Worm (Caenorhabditis elegans): ENCODE measurements around the gene cyp-25A1.
A peak's percentile ranks its signal among the peaks of the same experiment; 100 is the strongest.

DNA sequence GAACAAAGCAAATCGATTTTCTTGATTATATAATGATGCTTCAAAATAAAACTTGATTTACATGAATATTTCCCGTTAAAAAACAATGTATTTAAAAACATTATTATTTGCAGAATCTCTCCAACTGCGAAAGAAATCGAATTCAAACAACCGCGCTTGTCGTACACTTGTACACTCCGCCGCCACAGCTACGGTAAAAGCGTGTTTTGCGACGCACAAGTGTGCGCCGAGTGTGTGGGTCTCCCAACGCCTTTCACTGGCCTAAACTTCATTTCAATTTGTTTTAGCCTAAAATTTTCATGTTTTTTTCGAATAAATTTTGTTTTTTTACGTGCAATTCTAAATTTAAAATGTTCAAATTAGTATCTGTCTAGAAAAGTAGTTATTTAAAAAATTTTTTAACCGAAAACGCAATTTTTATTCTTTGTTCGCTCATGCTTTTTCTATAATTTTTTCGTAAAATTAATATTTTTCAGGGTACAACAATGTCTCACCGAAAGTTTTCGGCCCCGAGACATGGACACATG lies 35.0 kb downstream of the cyp-25A1 start, which contains the start of gene rpl-3:
- TF ChIP-seq snpc-4 (tag; optimal IDR thresholded peaks at IDR 0.05) (peak; percentile 96), lsy-2 (tag; optimal IDR thresholded peaks at IDR 0.05) (peak; percentile 100), lin-11 (tag; optimal IDR thresholded peaks at IDR 0.05) (peak; percentile 100), ztf-4 (tag; optimal IDR thresholded peaks at IDR 0.05) (peak; percentile 100), blmp-1 (tag; optimal IDR thresholded peaks at IDR 0.05; ENCODE audit: insufficient read depth) (peak; percentile 99), nhr-77 (tag; optimal IDR thresholded peaks at IDR 0.05) (peak; percentile 99), egl-27 (tag; optimal IDR thresholded peaks at IDR 0.05) (peak; percentile 100)
